Worm (Caenorhabditis elegans) whole organism, mixed stage, embryonic: ENCODE results near the gene cct-7.

Experiments
- ceh-43 ChIP-seq: fragments of 200-800 bp; sonication (Bioruptor generic); optimal IDR thresholded peaks from 2 replicates; lab custom pipeline; 2018; ENCODE audit warnings: mild to moderate bottlenecking, missing genetic modification characterization, moderate library complexity, missing compliant biosample characterization
- cnd-1 ChIP-seq: fragments of 200-800 bp; sonication (Bioruptor generic); optimal IDR thresholded peaks from 2 replicates; lab custom pipeline; 2018; ENCODE audit warnings: mild to moderate bottlenecking, missing genetic modification characterization, missing compliant biosample characterization
- elt-1 ChIP-seq: sonication (generic microtip); optimal IDR thresholded peaks from 2 replicates; lab custom pipeline; 2017; ENCODE audit warnings: missing genetic modification characterization, mild to moderate bottlenecking, missing compliant biosample characterization, antibody characterized with exemption, moderate library complexity, borderline replicate concordance; ENCODE audit not compliant: insufficient read depth
- flh-1 ChIP-seq: fragments of 200-800 bp; sonication (Bioruptor generic); optimal IDR thresholded peaks from 2 replicates; lab custom pipeline; 2018; ENCODE audit warnings: mild to moderate bottlenecking, missing genetic modification characterization, moderate library complexity, missing compliant biosample characterization
- lin-13 ChIP-seq: fragments of 150-350 bp; optimal IDR thresholded peaks from 2 replicates; lab custom pipeline; 2014; ENCODE audit warnings: missing biosample characterization, missing genetic modification characterization
- lsy-2 ChIP-seq: fragments of 150-350 bp; optimal IDR thresholded peaks from 2 replicates; lab custom pipeline; 2014; ENCODE audit warnings: missing biosample characterization, missing genetic modification characterization
- nhr-12 ChIP-seq: fragments of 150-350 bp; optimal IDR thresholded peaks from 2 replicates; lab custom pipeline; 2014; ENCODE audit warnings: missing biosample characterization, missing genetic modification characterization
- nhr-28 ChIP-seq: fragments of 150-350 bp; optimal IDR thresholded peaks from 2 replicates; lab custom pipeline; 2014; ENCODE audit warnings: missing biosample characterization, missing genetic modification characterization
- sem-2 ChIP-seq: fragments of 200-800 bp; sonication (Bioruptor generic); optimal IDR thresholded peaks from 2 replicates; lab custom pipeline; 2018; ENCODE audit warnings: mild to moderate bottlenecking, missing genetic modification characterization, missing compliant biosample characterization
- sptf-1 ChIP-seq: sonication (generic microtip); optimal IDR thresholded peaks from 2 replicates; lab custom pipeline; 2017; ENCODE audit warnings: mild to moderate bottlenecking, missing genetic modification characterization, moderate library complexity, missing compliant biosample characterization
- unc-39 ChIP-seq: fragments of 150-350 bp; optimal IDR thresholded peaks from 2 replicates; lab custom pipeline; 2014; ENCODE audit warnings: missing biosample characterization, missing genetic modification characterization
- ztf-11 ChIP-seq: fragments of 150-350 bp; optimal IDR thresholded peaks from 2 replicates; lab custom pipeline; 2014; ENCODE audit warnings: missing biosample characterization, missing genetic modification characterization

ce11 chrV:1883131-1883530 lies 11.1 kb downstream of the cct-7 start:
- no peak for TF ChIP-seq unc-39 (tag; lab: Kevin White, UChicago)
- no peak for TF ChIP-seq sem-2 (GFP tag; lab: Kevin White, UChicago)
- no peak for TF ChIP-seq lin-13 (tag; lab: Kevin White, UChicago)
- TF ChIP-seq lsy-2 (tag; lab: Kevin White, UChicago): no peak
- no peak for TF ChIP-seq ceh-43 (GFP tag; lab: Kevin White, UChicago)
- TF ChIP-seq sptf-1 (tag; lab: Kevin White, UChicago): no peak
- TF ChIP-seq elt-1 (tag; lab: Kevin White, UChicago): no peak
- no peak for TF ChIP-seq nhr-12 (tag; lab: Kevin White, UChicago)
- no peak for TF ChIP-seq flh-1
- TF ChIP-seq cnd-1 (tag; lab: Kevin White, UChicago): no peak
- no peak for TF ChIP-seq ztf-11
- no peak for TF ChIP-seq nhr-28 (tag; lab: Kevin White, UChicago)
